Worm (Caenorhabditis elegans): ENCODE data around the gene srj-57.

DNA sequence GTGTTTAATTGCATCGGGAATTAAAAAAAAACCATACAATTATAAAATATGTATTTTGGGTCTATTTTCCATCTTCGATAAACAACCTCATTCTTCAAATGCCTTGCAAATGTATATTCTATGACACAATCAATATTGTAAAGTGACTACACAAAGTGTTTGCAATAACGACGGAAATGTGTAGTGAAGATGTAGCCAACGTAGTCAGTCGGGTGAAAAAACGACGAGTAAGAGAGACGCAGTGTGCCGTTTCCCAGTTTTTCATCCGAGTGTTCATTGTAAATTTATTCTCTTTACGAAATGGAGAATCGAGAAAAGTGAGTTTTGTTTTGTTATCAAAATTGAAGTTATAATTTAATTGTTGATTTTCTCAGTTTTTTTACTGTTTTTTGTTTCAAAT, 36.6 kb upstream of the srj-57 start, which contains the start of gene F37B4.15:
- TF ChIP-seq W03F9.2 (tag; optimal IDR thresholded peaks at IDR 0.05), result no peak
- no peak for TF ChIP-seq dao-5 (tag; optimal IDR thresholded peaks at IDR 0.05)
- no peak for TF ChIP-seq him-1 (tag; optimal IDR thresholded peaks at IDR 0.05)
